Worm (Caenorhabditis elegans): ENCODE data around the gene sru-3.

Gene sru-3

ce11 chrIV:9518608-9519007 is 22.2 kb downstream of the sru-3 start, which contains the start of gene nlp-35:
Gene nlp-35 (minus strand): TSS chrIV:9518926.
- TF ChIP-seq blmp-1 (tag; optimal IDR thresholded peaks at IDR 0.05) (no peak), nhr-84 (tag; optimal IDR thresholded peaks at IDR 0.05) (no peak), nhr-11 (tag; optimal IDR thresholded peaks at IDR 0.05) (no peak), Y116A8C.19 (tag; optimal IDR thresholded peaks at IDR 0.05; ENCODE audit: borderline replicate concordance) (no peak), nhr-28 (tag; optimal IDR thresholded peaks at IDR 0.05) (no peak), unc-98 (GFP tag; IDR thresholded peaks at IDR 0.05) (no peak), skn-1 (tag; optimal IDR thresholded peaks at IDR 0.05) (no peak), efl-1 (optimal IDR thresholded peaks at IDR 0.05) (no peak), efl-1 (GFP tag; optimal IDR thresholded peaks at IDR 0.05 in 1 of 2) (no peak), efl-3 (GFP tag; optimal IDR thresholded peaks at IDR 0.05) (no peak), nhr-90 (tag; optimal IDR thresholded peaks at IDR 0.05; ENCODE audit: poor library complexity) (no peak), ztf-11 (tag; optimal IDR thresholded peaks at IDR 0.05) (no peak), mef-2 (tag; optimal IDR thresholded peaks at IDR 0.05) (no peak), C04F5.9 (tag; optimal IDR thresholded peaks at IDR 0.05) (no peak), pqm-1 (tag; optimal IDR thresholded peaks at IDR 0.05) (no peak), pax-3 (tag; optimal IDR thresholded peaks at IDR 0.05) (no peak), nhr-76 (tag; optimal IDR thresholded peaks at IDR 0.05) (no peak)

ce11 chrIV:9520629-9521028 is 24.2 kb downstream of the sru-3 start:
- no peak for TF ChIP-seq ama-1 (optimal IDR thresholded peaks at IDR 0.05)
- TF ChIP-seq efl-1 (optimal IDR thresholded peaks at IDR 0.05) = no peak
- TF ChIP-seq efl-1 (GFP tag; optimal IDR thresholded peaks at IDR 0.05 in 1 of 2) = peak in 1 of 2 experiments; percentile 68
- TF ChIP-seq dsc-1 (tag; optimal IDR thresholded peaks at IDR 0.05) = peak; percentile 88
- TF ChIP-seq pax-3 (tag; optimal IDR thresholded peaks at IDR 0.05) = peak; percentile 41

- TF ChIP-seq lin-14 (GFP tag; optimal IDR thresholded peaks at IDR 0.05) = peak; percentile 27
- no peak for TF ChIP-seq nhr-20 (tag; optimal IDR thresholded peaks at IDR 0.05)
- no peak for TF ChIP-seq efl-1 (optimal IDR thresholded peaks at IDR 0.05)
- peak in 1 of 2 experiments; percentile 55 for TF ChIP-seq efl-1 (GFP tag; optimal IDR thresholded peaks at IDR 0.05 in 1 of 2)
These were observed 26.7 kb downstream of the sru-3 start for ce11 chrIV:9523139-9523538.

- TF ChIP-seq swsn-7 (tag; optimal IDR thresholded peaks at IDR 0.05) = peak; percentile 64
- no peak for TF ChIP-seq efl-3 (GFP tag; optimal IDR thresholded peaks at IDR 0.05)
- no peak for TF ChIP-seq tlp-1 (tag; optimal IDR thresholded peaks at IDR 0.05)
- TF ChIP-seq dpl-1 (GFP tag; optimal IDR thresholded peaks at IDR 0.05) = peak; percentile 86 to 92 (median 88)
- peak; percentile 63 for TF ChIP-seq tbx-2 (tag; optimal IDR thresholded peaks at IDR 0.05)
- TF ChIP-seq ceh-63 (GFP tag; optimal IDR thresholded peaks at IDR 0.05) = no peak
- TF ChIP-seq ztf-4 (tag; optimal IDR thresholded peaks at IDR 0.05) = no peak
- TF ChIP-seq efl-1 (optimal IDR thresholded peaks at IDR 0.05) = peak; percentile 90 to 92
- TF ChIP-seq efl-1 (GFP tag; optimal IDR thresholded peaks at IDR 0.05 in 1 of 2) = peak; percentile 91 to 98
- TF ChIP-seq ceh-90 (tag; optimal IDR thresholded peaks at IDR 0.05) = no peak
- no peak for TF ChIP-seq unc-130 (tag; optimal IDR thresholded peaks at IDR 0.05)
- peak; percentile 28 to 72 for TF ChIP-seq lsy-2 (tag; optimal IDR thresholded peaks at IDR 0.05)
- no peak for TF ChIP-seq irx-1 (tag; optimal IDR thresholded peaks at IDR 0.05)
- TF ChIP-seq egl-13 (tag; optimal IDR thresholded peaks at IDR 0.05) = no peak
- TF ChIP-seq nhr-76 (tag; optimal IDR thresholded peaks at IDR 0.05) = no peak
- peak; percentile 74 for TF ChIP-seq nhr-47 (tag; optimal IDR thresholded peaks at IDR 0.05)
- no peak for TF ChIP-seq fkh-10 (GFP tag; optimal IDR thresholded peaks at IDR 0.05)
- TF ChIP-seq nhr-20 (tag; optimal IDR thresholded peaks at IDR 0.05) = peak; percentile 62
- no peak for TF ChIP-seq ces-1 (GFP tag; optimal IDR thresholded peaks at IDR 0.05)
- no peak for TF ChIP-seq C34B4.2 (tag; optimal IDR thresholded peaks at IDR 0.05)
- TF ChIP-seq lin-13 (GFP tag; optimal IDR thresholded peaks at IDR 0.05) = no peak
- TF ChIP-seq jun-1 (tag; optimal IDR thresholded peaks at IDR 0.05) = no peak
- TF ChIP-seq zag-1 (tag; optimal IDR thresholded peaks at IDR 0.05) = no peak
- no peak for TF ChIP-seq vab-15 (tag; optimal IDR thresholded peaks at IDR 0.05)
- no peak for TF ChIP-seq Y116A8C.19 (tag; optimal IDR thresholded peaks at IDR 0.05; ENCODE audit: borderline replicate concordance)
- peak; percentile 61 for TF ChIP-seq blmp-1 (tag; optimal IDR thresholded peaks at IDR 0.05)
- TF ChIP-seq lin-15B (tag; optimal IDR thresholded peaks at IDR 0.05) = peak; percentile 66
- TF ChIP-seq grh-1 (GFP tag; IDR thresholded peaks at IDR 0.05) = no peak
- TF ChIP-seq unc-62 (GFP tag; optimal IDR thresholded peaks at IDR 0.05) = no peak
- peak; percentile 91 to 93 for TF ChIP-seq lin-35 (GFP tag; optimal IDR thresholded peaks at IDR 0.05)
- peak; percentile 65 for TF ChIP-seq snu-23 (GFP tag; optimal IDR thresholded peaks at IDR 0.05)
- TF ChIP-seq alr-1 (tag; optimal IDR thresholded peaks at IDR 0.05; ENCODE audit: borderline replicate concordance) = no peak
These were observed 28.5 kb downstream of the sru-3 start, which contains the start of gene ndua-5 for ce11 chrIV:9524849-9525460. Gene ndua-5 (minus strand): TSS chrIV:9524899.
